Worm (Caenorhabditis elegans) whole organism, L4 larva: ENCODE data around the gene B0024.3.

Experiments
- ceh-28 ChIP-seq: fragments of 150-350 bp; optimal IDR thresholded peaks from 2 replicates; lab custom pipeline; 2014; ENCODE audit warnings: missing biosample characterization, missing genetic modification reagents, missing genetic modification characterization
- hlh-30 ChIP-seq: sonication (generic microtip); optimal IDR thresholded peaks from 2 replicates; lab custom pipeline; 2017; ENCODE audit warnings: antibody characterized with exemption, mild to moderate bottlenecking, missing genetic modification characterization, missing compliant biosample characterization; ENCODE audit not compliant: insufficient read depth
- nhr-25 ChIP-seq: sonication (generic microtip); optimal IDR thresholded peaks from 2 replicates; lab custom pipeline; 2017; ENCODE audit warnings: missing genetic modification characterization, mild to moderate bottlenecking, missing compliant biosample characterization, antibody characterized with exemption, moderate library complexity, borderline replicate concordance; ENCODE audit not compliant: insufficient read depth
- nhr-28 ChIP-seq: fragments of 150-350 bp; optimal IDR thresholded peaks from 2 replicates; lab custom pipeline; 2014; ENCODE audit warnings: missing biosample characterization, missing genetic modification characterization
- skn-1 ChIP-seq: fragments of 150-350 bp; optimal IDR thresholded peaks from 2 replicates; lab custom pipeline; 2014; ENCODE audit warnings: missing biosample characterization, missing genetic modification characterization

DNA sequence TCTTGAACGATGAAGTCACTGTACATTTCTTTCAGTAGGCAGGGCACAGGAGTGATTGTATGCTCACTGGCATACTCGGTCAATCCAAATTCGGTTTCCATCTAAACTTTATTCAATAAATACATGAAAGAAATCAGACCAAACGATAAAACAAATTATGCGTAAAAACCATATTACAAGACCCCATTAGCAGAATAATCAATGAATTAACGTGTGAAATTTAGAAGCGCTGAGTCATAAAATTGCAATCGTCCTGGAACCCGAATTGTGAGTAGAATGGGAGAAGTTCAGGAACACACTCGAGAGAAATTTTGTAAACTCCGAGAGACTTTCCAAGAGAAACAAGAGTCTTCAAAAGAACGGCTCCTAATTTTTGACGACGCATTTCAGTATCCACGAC, 32.1 kb downstream of the B0024.3 start, which contains the start of gene B0024.11:
- TF ChIP-seq nhr-28 (tag; lab: Kevin White, UChicago), result no peak
- TF ChIP-seq skn-1, result no peak
- TF ChIP-seq hlh-30 (tag; lab: Kevin White, UChicago), result no peak
- no peak for TF ChIP-seq ceh-28 (tag; lab: Kevin White, UChicago)
- TF ChIP-seq nhr-25, result no peak
